Worm (Caenorhabditis elegans): Measurements from ENCODE around the gene Y75B12B.10.

The Y75B12B.10 gene

DNA sequence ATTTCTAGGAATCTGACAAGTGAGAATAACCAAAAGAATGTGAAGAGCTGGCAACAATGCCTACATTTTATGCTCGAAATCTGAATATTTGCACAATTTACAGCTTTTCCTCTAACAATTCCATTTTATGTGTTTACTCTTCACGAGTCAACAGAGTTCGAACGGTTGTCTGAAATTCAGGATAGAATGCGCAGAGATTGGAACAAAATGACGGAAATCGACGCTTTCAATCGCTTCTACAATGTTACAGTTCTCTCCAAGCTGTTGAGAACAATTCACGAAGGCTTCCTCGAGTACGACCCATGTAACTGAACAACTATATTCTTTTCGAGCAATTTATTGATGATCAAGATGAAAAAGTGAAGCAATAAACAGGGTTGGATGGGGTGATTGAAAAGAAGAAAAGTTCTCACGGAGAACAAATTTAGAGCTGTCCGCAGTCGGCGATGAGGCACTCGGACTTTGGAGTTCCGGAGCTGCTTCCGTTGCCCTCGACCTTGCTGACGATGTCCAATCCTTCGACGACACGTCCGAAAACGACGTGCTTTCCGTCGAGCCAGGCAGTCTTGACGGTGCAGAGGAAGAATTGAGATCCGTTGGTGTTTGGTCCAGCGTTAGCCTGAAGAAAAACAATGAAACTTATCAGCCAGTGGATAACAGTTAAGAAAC is 13.5 kb upstream of the Y75B12B.10 start, which contains the start of gene Y75B12B.3 (continued):
- TF ChIP-seq Y56A3A.18 (GFP tag; IDR thresholded peaks at IDR 0.05): peak; percentile 41; the same call in 1 of the 2 replicates
- TF ChIP-seq cebp-1 (GFP tag; IDR thresholded peaks at IDR 0.05): no peak
- TF ChIP-seq cebp-1 (tag; optimal IDR thresholded peaks at IDR 0.05): peak; percentile 29
- peak in 1 of 2 experiments; percentile 22 for TF ChIP-seq rec-8 (tag; optimal IDR thresholded peaks at IDR 0.05)
- peak; percentile 72 for TF ChIP-seq zfh-2 (GFP tag; conservative IDR thresholded peaks at IDR 0.05)
- no peak for TF ChIP-seq unc-62 (GFP tag; optimal IDR thresholded peaks at IDR 0.05)
- 0 out of 2 replicates have a peak, but pooled peaks have one; percentile 10 for TF ChIP-seq hmg-1.2 (GFP tag; IDR thresholded peaks at IDR 0.05)
- TF ChIP-seq ekl-4 (GFP tag; IDR thresholded peaks at IDR 0.05): peak; percentile 76; the same call in 1 of the 2 replicates
- 0 out of 2 replicates have a peak, but pooled peaks have one; percentile 5 for TF ChIP-seq Y95B8A.8 (GFP tag; IDR thresholded peaks at IDR 0.05)
- peak; percentile 24 for TF ChIP-seq snpc-3.4 (tag; optimal IDR thresholded peaks at IDR 0.05)
- TF ChIP-seq egl-44 (GFP tag; IDR thresholded peaks at IDR 0.05): 0 out of 2 replicates have a peak, but pooled peaks have one; percentile 17
- no peak for TF ChIP-seq lag-1 (GFP tag; IDR thresholded peaks at IDR 0.05)
- no peak for TF ChIP-seq F55B11.4 (tag; optimal IDR thresholded peaks at IDR 0.05; ENCODE audit: borderline replicate concordance, insufficient read depth)
- no peak for TF ChIP-seq akir-1 (GFP tag; optimal IDR thresholded peaks at IDR 0.05)
- TF ChIP-seq B0035.1 (tag; optimal IDR thresholded peaks at IDR 0.05): no peak
- TF ChIP-seq madf-6 (GFP tag; IDR thresholded peaks at IDR 0.05): peak; percentile 73
- TF ChIP-seq zim-3 (tag; optimal IDR thresholded peaks at IDR 0.05): no peak
- TF ChIP-seq chd-7 (tag; optimal IDR thresholded peaks at IDR 0.05): no peak
- peak; percentile 77 for TF ChIP-seq lin-26 (GFP tag; IDR thresholded peaks at IDR 0.05)
- TF ChIP-seq lsy-27 (tag; optimal IDR thresholded peaks at IDR 0.05; ENCODE audit: borderline replicate concordance, insufficient read depth): no peak
- TF ChIP-seq F39B2.1 (GFP tag; IDR thresholded peaks at IDR 0.05): peak; percentile 27; the same call in 1 of the 2 replicates
- TF ChIP-seq egl-18 (GFP tag; IDR thresholded peaks at IDR 0.05): no peak
- TF ChIP-seq cebp-2 (GFP tag; IDR thresholded peaks at IDR 0.05): no peak
- peak; percentile 48 for TF ChIP-seq snpc-4 (GFP tag; optimal IDR thresholded peaks at IDR 0.05)
- TF ChIP-seq snpc-4 (tag; optimal IDR thresholded peaks at IDR 0.05): peak in 2 of 4 experiments; percentile 0 to 37
- TF ChIP-seq C17E4.6 (GFP tag; IDR thresholded peaks at IDR 0.05): 0 out of 2 replicates have a peak, but pooled peaks have one; percentile 27
- no peak for TF ChIP-seq K12H6.12 (tag; optimal IDR thresholded peaks at IDR 0.05)
- TF ChIP-seq hsf-1 (GFP tag; IDR thresholded peaks at IDR 0.05): peak; percentile 83
- no peak for TF ChIP-seq mes-4 (tag; optimal IDR thresholded peaks at IDR 0.05)
- 0 out of 2 replicates have a peak, but pooled peaks have one; percentile 9 for TF ChIP-seq nfyb-1 (GFP tag; IDR thresholded peaks at IDR 0.05)
- peak; percentile 73 for TF ChIP-seq ceh-79 (tag; optimal IDR thresholded peaks at IDR 0.05)
- 0 out of 2 replicates have a peak, but pooled peaks have one; percentile 3 for TF ChIP-seq madf-3 (GFP tag; IDR thresholded peaks at IDR 0.05)
- no peak for TF ChIP-seq repo-1 (tag; optimal IDR thresholded peaks at IDR 0.05)
- TF ChIP-seq attf-6 (GFP tag; IDR thresholded peaks at IDR 0.05): peak; percentile 50; the same call in 1 of the 2 replicates
- TF ChIP-seq athp-1 (tag; optimal IDR thresholded peaks at IDR 0.05): peak; percentile 46
- peak; percentile 42 for TF ChIP-seq tbp1 (GFP tag; optimal IDR thresholded peaks at IDR 0.05)
- peak; percentile 24 for TF ChIP-seq T26A5.8 (tag; optimal IDR thresholded peaks at IDR 0.05)
- peak; percentile 81 for TF ChIP-seq B0336.3 (GFP tag; IDR thresholded peaks at IDR 0.05)

Data from whole organism, young adult.